Fruit fly (Drosophila melanogaster): Measurements from ENCODE around the gene Ccp84Af.

Ccp84Af gene

dm6 chr3R:6657278-6658246, 32.5 kb downstream of the Ccp84Af start, which contains the start of the genes CG1307 and twr (continued):
- TF ChIP-seq CG3726 (GFP tag; IDR thresholded peaks at IDR 0.05) (no peak), CG17361 (GFP tag; IDR thresholded peaks at IDR 0.05) (no peak), ash1 (GFP tag; optimal IDR thresholded peaks at IDR 0.05) (no peak), CG12391 (tag; optimal IDR thresholded peaks at IDR 0.05) (peak; percentile 38), D (optimal IDR thresholded peaks at IDR 0.05) (no peak), D (GFP tag; optimal IDR thresholded peaks at IDR 0.05) (no peak), ro (GFP tag; IDR thresholded peaks at IDR 0.05) (no peak), slp2 (GFP tag; optimal IDR thresholded peaks at IDR 0.05) (no peak), sisA (GFP tag; IDR thresholded peaks at IDR 0.05) (peak; percentile 48; the same call in 1 of the 2 replicates), CG17186 (GFP tag; optimal IDR thresholded peaks at IDR 0.05) (peak; percentile 33), gt (GFP tag; IDR thresholded peaks at IDR 0.05) (no peak), NC2β (GFP tag; optimal IDR thresholded peaks at IDR 0.05) (no peak), CG1602 (GFP tag; optimal IDR thresholded peaks at IDR 0.05) (peak; percentile 2), CG33213 (GFP tag; optimal IDR thresholded peaks at IDR 0.05) (peak; percentile 9), zen (tag; optimal IDR thresholded peaks at IDR 0.05) (peak; percentile 6), slbo (GFP tag; IDR thresholded peaks at IDR 0.05) (peak; percentile 49), gro (GFP tag; optimal IDR thresholded peaks at IDR 0.05) (no peak), Ssrp (tag; optimal IDR thresholded peaks at IDR 0.05) (peak; percentile 36), CG2202 (tag; optimal IDR thresholded peaks at IDR 0.05) (no peak), mirr (GFP tag; optimal IDR thresholded peaks at IDR 0.05) (no peak), CG4360 (GFP tag; IDR thresholded peaks at IDR 0.05) (no peak), CG12155 (GFP tag; optimal IDR thresholded peaks at IDR 0.05) (peak; percentile 27), Opbp (GFP tag; IDR thresholded peaks at IDR 0.05; ENCODE audit: partially characterized antibody) (peak; percentile 41; the same call in 2 of the 3 replicates), CG15514 (GFP tag; optimal IDR thresholded peaks at IDR 0.05) (peak; percentile 65), so (GFP tag; IDR thresholded peaks at IDR 0.05) (no peak), lmd (GFP tag; IDR thresholded peaks at IDR 0.05) (0 out of 2 replicates have a peak, but pooled peaks have one; percentile 26), CG10462 (GFP tag; optimal IDR thresholded peaks at IDR 0.05) (peak; percentile 28), CG1529 (GFP tag; optimal IDR thresholded peaks at IDR 0.05) (no peak), B-H2 (GFP tag; optimal IDR thresholded peaks at IDR 0.05) (no peak), knrl (GFP tag; IDR thresholded peaks at IDR 0.05; ENCODE audit: partially characterized antibody) (no peak), Mrtf (GFP tag; IDR thresholded peaks at IDR 0.05) (peak; percentile 33; the same call in 1 of the 3 replicates), Poxn (GFP tag; IDR thresholded peaks at IDR 0.05) (no peak), CG10147 (GFP tag; optimal IDR thresholded peaks at IDR 0.05) (no peak), HHEX (GFP tag; optimal IDR thresholded peaks at IDR 0.05) (peak; percentile 10), CG18764 (GFP tag; optimal IDR thresholded peaks at IDR 0.05) (peak; percentile 23), CG7786 (GFP tag; optimal IDR thresholded peaks at IDR 0.05) (no peak), wdn (GFP tag; IDR thresholded peaks at IDR 0.05) (0 out of 2 replicates have a peak, but pooled peaks have one; percentile 6), CG10274 (GFP tag; optimal IDR thresholded peaks at IDR 0.05) (no peak), CG32532 (GFP tag; IDR thresholded peaks at IDR 0.05) (peak; percentile 69), Dek (tag; optimal IDR thresholded peaks at IDR 0.05) (peak; percentile 51), stc (GFP tag; IDR thresholded peaks at IDR 0.05) (no peak; the same call in 1 of the 2 replicates), Nf-YA (GFP tag; IDR thresholded peaks at IDR 0.05) (no peak), nom (GFP tag; optimal IDR thresholded peaks at IDR 0.05) (no peak), Ravus (GFP tag; IDR thresholded peaks at IDR 0.05) (no peak; the same call in 1 of the 2 replicates), sna (GFP tag; IDR thresholded peaks at IDR 0.05; ENCODE audit: partially characterized antibody) (no peak), CG30431 (GFP tag; optimal IDR thresholded peaks at IDR 0.05) (no peak), sens (GFP tag) (no peak), cad (GFP tag; optimal IDR thresholded peaks at IDR 0.05) (no peak), CG11085 (GFP tag; IDR thresholded peaks at IDR 0.05) (no peak)
